Worm (Caenorhabditis elegans) whole organism, midembryonic: ENCODE results near the gene msp-77.
"Not testable (repeated sequence)": the region's sequence is repeated elsewhere in the genome, so short reads cannot be mapped to it uniquely, and the experiment has no call there.

ENCODE experiments used
- T22C8.4 ChIP-seq: fragments of 200-800 bp; sonication (Bioruptor generic); IDR thresholded peaks from 2 replicates; pipeline ENCODE4 v1.3.6; 2022; ENCODE audit warnings: missing genetic modification characterization, missing compliant biosample characterization
- cog-1 ChIP-seq: sonication (generic microtip); optimal IDR thresholded peaks from 2 replicates; lab custom pipeline; 2016; ENCODE audit warnings: missing genetic modification characterization, missing compliant biosample characterization
- flt-1 ChIP-seq: fragments of 200-800 bp; sonication (Bioruptor generic); IDR thresholded peaks from 2 replicates; pipeline ENCODE4 v1.3.6; 2022; ENCODE audit warnings: missing genetic modification characterization, missing compliant biosample characterization
- klf-2 ChIP-seq: fragments of 200-800 bp; sonication (Bioruptor generic); conservative IDR thresholded peaks from 2 replicates; pipeline ENCODE4 v1.3.6; 2022; ENCODE audit warnings: missing genetic modification reagents, missing genetic modification characterization, missing compliant biosample characterization
- med-1 ChIP-seq: sonication (generic microtip); optimal IDR thresholded peaks from 2 replicates; lab custom pipeline; 2017; ENCODE audit warnings: missing genetic modification characterization, mild to moderate bottlenecking, missing compliant biosample characterization, antibody characterized with exemption, missing genetic modification reagents; ENCODE audit not compliant: insufficient read depth
- ref-1 ChIP-seq: fragments of 200-800 bp; sonication (Bioruptor generic); conservative IDR thresholded peaks from 2 replicates; pipeline ENCODE4 v1.3.6; 2022; ENCODE audit warnings: missing genetic modification reagents, missing genetic modification characterization, missing compliant biosample characterization
- tab-1 ChIP-seq: fragments of 200-800 bp; sonication (Bioruptor generic); IDR thresholded peaks from 2 replicates; pipeline ENCODE4 v1.3.6; 2022; ENCODE audit warnings: missing genetic modification characterization, missing compliant biosample characterization
- ztf-23 ChIP-seq: fragments of 200-800 bp; sonication (Bioruptor generic); IDR thresholded peaks from 2 replicates; pipeline ENCODE4 v1.3.6; 2022; ENCODE audit warnings: missing genetic modification reagents, missing genetic modification characterization, missing compliant biosample characterization
- ztf-29 ChIP-seq: fragments of 200-800 bp; sonication (Bioruptor generic); IDR thresholded peaks from 2 replicates; pipeline ENCODE4 v1.3.6; 2022; ENCODE audit warnings: missing genetic modification reagents, missing genetic modification characterization, missing compliant biosample characterization

Gene msp-77

ce11 chrIV:9873837-9874236, 20.6 kb upstream of the msp-77 start:
- TF ChIP-seq ztf-29 (GFP tag; lab: Robert Waterston, UW) = no peak
- no peak for TF ChIP-seq klf-2 (GFP tag; lab: Robert Waterston, UW)
- no peak for TF ChIP-seq T22C8.4 (GFP tag; lab: Robert Waterston, UW)
- no peak for TF ChIP-seq ztf-23
- TF ChIP-seq ref-1 (GFP tag; lab: Robert Waterston, UW) = no peak
- TF ChIP-seq med-1 (GFP tag; lab: Kevin White, UChicago) = no peak
- no peak for TF ChIP-seq flt-1 (GFP tag; lab: Robert Waterston, UW)
- no peak for TF ChIP-seq cog-1
- TF ChIP-seq tab-1 = no peak

- TF ChIP-seq T22C8.4 (GFP tag; lab: Robert Waterston, UW) = no peak
- no peak for TF ChIP-seq tab-1
- no peak for TF ChIP-seq ztf-23
- TF ChIP-seq cog-1 = no peak
- TF ChIP-seq ref-1 (GFP tag; lab: Robert Waterston, UW) = no peak
These were observed 18.8 kb upstream of the msp-77 start for ce11 chrIV:9875646-9876045.

- TF ChIP-seq ztf-29 (GFP tag; lab: Robert Waterston, UW) (no peak), ref-1 (GFP tag; lab: Robert Waterston, UW) (no peak), T22C8.4 (GFP tag; lab: Robert Waterston, UW) (no peak)
These were observed 15.5 kb upstream of the msp-77 start, which contains the start of gene nhr-4 for ce11 chrIV:9878893-9879379. Gene nhr-4 (plus strand): TSS chrIV:9879329.

ce11 chrIV:9884257-9884656, 10.2 kb upstream of the msp-77 start, which contains the start of the genes prp-18 and mccc-1:
Gene prp-18 (minus strand): TSS chrIV:9884383.
Gene mccc-1 (plus strand): TSS chrIV:9884570.
- TF ChIP-seq ref-1 (GFP tag; lab: Robert Waterston, UW) = no peak
- TF ChIP-seq ztf-23 = no peak
- TF ChIP-seq flt-1 (GFP tag; lab: Robert Waterston, UW) = no peak
- no peak for TF ChIP-seq klf-2 (GFP tag; lab: Robert Waterston, UW)
- TF ChIP-seq med-1 (GFP tag; lab: Kevin White, UChicago) = no peak
- TF ChIP-seq tab-1 = no peak
- TF ChIP-seq cog-1 = no peak
- no peak for TF ChIP-seq T22C8.4 (GFP tag; lab: Robert Waterston, UW)
- TF ChIP-seq ztf-29 (GFP tag; lab: Robert Waterston, UW) = no peak

- TF ChIP-seq klf-2 (GFP tag; lab: Robert Waterston, UW) (no peak), ref-1 (GFP tag; lab: Robert Waterston, UW) (no peak), med-1 (GFP tag; lab: Kevin White, UChicago) (no peak), ztf-29 (GFP tag; lab: Robert Waterston, UW) (no peak), T22C8.4 (GFP tag; lab: Robert Waterston, UW) (no peak), tab-1 (no peak), flt-1 (GFP tag; lab: Robert Waterston, UW) (no peak), ztf-23 (no peak), cog-1 (no peak)
These were observed 4.6 kb upstream of the msp-77 start, which contains the start of gene ttbk-3 for ce11 chrIV:9889857-9890256. Gene ttbk-3 (minus strand): TSS chrIV:9889957.

- TF ChIP-seq ztf-23 (no peak), ref-1 (GFP tag; lab: Robert Waterston, UW) (no peak), T22C8.4 (GFP tag; lab: Robert Waterston, UW) (no peak), klf-2 (GFP tag; lab: Robert Waterston, UW) (no peak), tab-1 (no peak), med-1 (GFP tag; lab: Kevin White, UChicago) (no peak), flt-1 (GFP tag; lab: Robert Waterston, UW) (no peak), ztf-29 (GFP tag; lab: Robert Waterston, UW) (no peak), cog-1 (no peak)
These were observed 2.5 kb upstream of the msp-77 start, which contains the start of gene F32B6.4 for ce11 chrIV:9891938-9892337. Gene F32B6.4 (minus strand): TSS chrIV:9892038.

ce11 chrIV:9893649-9894048, 782 bp upstream of the msp-77 start, which contains the start of gene sss-1:
Gene sss-1 (minus strand): TSS chrIV:9893749.
- TF ChIP-seq T22C8.4 (GFP tag; lab: Robert Waterston, UW); ztf-23; tab-1: not testable (repeated sequence)

- TF ChIP-seq ztf-23 = no peak
- no peak for TF ChIP-seq med-1 (GFP tag; lab: Kevin White, UChicago)
- no peak for TF ChIP-seq cog-1
- TF ChIP-seq flt-1 (GFP tag; lab: Robert Waterston, UW) = no peak
- no peak for TF ChIP-seq ztf-29 (GFP tag; lab: Robert Waterston, UW)
- no peak for TF ChIP-seq klf-2 (GFP tag; lab: Robert Waterston, UW)
- no peak for TF ChIP-seq tab-1
- no peak for TF ChIP-seq ref-1 (GFP tag; lab: Robert Waterston, UW)
- no peak for TF ChIP-seq T22C8.4 (GFP tag; lab: Robert Waterston, UW)
These were observed 657 bp downstream of the msp-77 start, which contains the start of gene ssp-32 for ce11 chrIV:9895088-9895487. Gene ssp-32 (plus strand): TSS chrIV:9895388.

- TF ChIP-seq med-1 (GFP tag; lab: Kevin White, UChicago) = no peak
- TF ChIP-seq ztf-29 (GFP tag; lab: Robert Waterston, UW) = no peak
- TF ChIP-seq cog-1 = no peak
- TF ChIP-seq flt-1 (GFP tag; lab: Robert Waterston, UW) = no peak
- TF ChIP-seq T22C8.4 (GFP tag; lab: Robert Waterston, UW) = no peak
- TF ChIP-seq tab-1 = no peak
- no peak for TF ChIP-seq klf-2 (GFP tag; lab: Robert Waterston, UW)
- TF ChIP-seq ref-1 (GFP tag; lab: Robert Waterston, UW) = no peak
- no peak for TF ChIP-seq ztf-23
These were observed 4.3 kb downstream of the msp-77 start, which contains the start of gene tbc-3 for ce11 chrIV:9898712-9899111. Gene tbc-3 (plus strand): TSS chrIV:9899012.

ce11 chrIV:9899227-9899626, 4.8 kb downstream of the msp-77 start:
- TF ChIP-seq ztf-23 (no peak), tab-1 (no peak)
